Fruit fly (Drosophila melanogaster) whole organism: ENCODE data around the gene Klc.

Experiments used
- CG8478 ChIP-seq: fragments of >200 bp; optimal IDR thresholded peaks from 2 replicates; lab custom pipeline; 2018; ENCODE audit warnings: inconsistent platforms
- Dll ChIP-seq: fragments of >200 bp; optimal IDR thresholded peaks from 2 replicates; lab custom pipeline; 2017
- psq ChIP-seq: fragments of >200 bp; optimal IDR thresholded peaks from 2 replicates; lab custom pipeline; 2017

DNA sequence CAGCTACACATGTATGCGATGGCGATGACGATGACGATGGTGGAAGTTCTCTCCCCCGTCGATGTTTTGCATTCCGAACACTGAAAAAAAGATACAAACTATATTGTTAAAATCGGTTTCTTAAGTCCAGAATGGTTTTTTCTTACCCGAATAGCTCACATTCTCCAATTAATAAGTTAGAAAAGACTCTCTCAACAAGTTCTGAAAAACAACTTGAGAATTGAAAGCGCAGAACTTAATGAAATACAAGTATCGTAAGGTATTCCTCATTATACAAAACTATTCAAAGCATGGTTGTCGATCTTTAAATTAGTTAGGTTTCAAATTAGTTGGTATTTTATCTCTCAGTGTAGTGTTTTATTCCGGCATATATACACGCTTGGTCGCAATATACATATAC lies 43.4 kb downstream of the Klc start:
- TF ChIP-seq CG8478 (lab: Kevin White, UChicago) (no peak), psq (lab: Kevin White, UChicago) (no peak), Dll (lab: Kevin White, UChicago) (no peak)
